Fruit fly (Drosophila melanogaster) S2 (cell line): ENCODE measurements around the gene CG8209.

Experiments
- CG8478 ChIP-seq: fragments of >200 bp; optimal IDR thresholded peaks from 2 replicates; lab custom pipeline; 2018
- CTCF ChIP-seq, 2 experiments: fragments of >200 bp; optimal IDR thresholded peaks; 2 replicates each; lab custom pipeline; 2018

dm6 chr3L:7943046-7943445 is 33.2 kb upstream of the CG8209 start:
- TF ChIP-seq CTCF (optimal IDR thresholded peaks at IDR 0.05; lab: Kevin White, UChicago), result no peak
- no peak for TF ChIP-seq CG8478 (lab: Kevin White, UChicago)
